Worm (Caenorhabditis elegans): Measurements from ENCODE around the gene C50F7.9.

- TF ChIP-seq gei-8 (GFP tag; optimal IDR thresholded peaks at IDR 0.05): no peak
- no peak for TF ChIP-seq R02D3.7 (tag; optimal IDR thresholded peaks at IDR 0.05)
- TF ChIP-seq unc-62 (GFP tag; optimal IDR thresholded peaks at IDR 0.05 in 1 of 2): no peak
- no peak for TF ChIP-seq unc-62 (tag; optimal IDR thresholded peaks at IDR 0.05)
- TF ChIP-seq nhr-10 (tag; optimal IDR thresholded peaks at IDR 0.05): no peak
- no peak for TF ChIP-seq mes-2 (tag; optimal IDR thresholded peaks at IDR 0.05; ENCODE audit: poor library complexity, severe bottlenecking)
- TF ChIP-seq mdl-1 (tag; optimal IDR thresholded peaks at IDR 0.05): no peak
- no peak for TF ChIP-seq unc-130 (GFP tag; optimal IDR thresholded peaks at IDR 0.05)
- no peak for TF ChIP-seq ces-1 (GFP tag; optimal IDR thresholded peaks at IDR 0.05)
- TF ChIP-seq egl-27 (tag; optimal IDR thresholded peaks at IDR 0.05): no peak
- TF ChIP-seq lin-13 (GFP tag; optimal IDR thresholded peaks at IDR 0.05): no peak
- no peak for TF ChIP-seq nhr-102 (tag; optimal IDR thresholded peaks at IDR 0.05)
- TF ChIP-seq ztf-11 (tag; optimal IDR thresholded peaks at IDR 0.05): no peak
- no peak for TF ChIP-seq lin-38 (GFP tag; IDR thresholded peaks at IDR 0.05)
These were observed 9.1 kb downstream of the C50F7.9 start, which contains the start of gene C50F7.6 for ce11 chrIV:7722806-7723205.
